Fruit fly (Drosophila melanogaster): ENCODE results near the gene RIOK2.

Gene RIOK2

dm6 chr3R:25247379-25247869 lies 18.2 kb upstream of the RIOK2 start, which contains the start of the genes RpS27 and Nup37:
Gene RpS27 (minus strand): TSS chr3R:25247514.
Gene Nup37 (plus strand): TSS chr3R:25247658.
- TF ChIP-seq CTCF (optimal IDR thresholded peaks at IDR 0.05) (peak in 1 of 2 experiments; percentile 31), CG8478 (optimal IDR thresholded peaks at IDR 0.05) (no peak)

DNA sequence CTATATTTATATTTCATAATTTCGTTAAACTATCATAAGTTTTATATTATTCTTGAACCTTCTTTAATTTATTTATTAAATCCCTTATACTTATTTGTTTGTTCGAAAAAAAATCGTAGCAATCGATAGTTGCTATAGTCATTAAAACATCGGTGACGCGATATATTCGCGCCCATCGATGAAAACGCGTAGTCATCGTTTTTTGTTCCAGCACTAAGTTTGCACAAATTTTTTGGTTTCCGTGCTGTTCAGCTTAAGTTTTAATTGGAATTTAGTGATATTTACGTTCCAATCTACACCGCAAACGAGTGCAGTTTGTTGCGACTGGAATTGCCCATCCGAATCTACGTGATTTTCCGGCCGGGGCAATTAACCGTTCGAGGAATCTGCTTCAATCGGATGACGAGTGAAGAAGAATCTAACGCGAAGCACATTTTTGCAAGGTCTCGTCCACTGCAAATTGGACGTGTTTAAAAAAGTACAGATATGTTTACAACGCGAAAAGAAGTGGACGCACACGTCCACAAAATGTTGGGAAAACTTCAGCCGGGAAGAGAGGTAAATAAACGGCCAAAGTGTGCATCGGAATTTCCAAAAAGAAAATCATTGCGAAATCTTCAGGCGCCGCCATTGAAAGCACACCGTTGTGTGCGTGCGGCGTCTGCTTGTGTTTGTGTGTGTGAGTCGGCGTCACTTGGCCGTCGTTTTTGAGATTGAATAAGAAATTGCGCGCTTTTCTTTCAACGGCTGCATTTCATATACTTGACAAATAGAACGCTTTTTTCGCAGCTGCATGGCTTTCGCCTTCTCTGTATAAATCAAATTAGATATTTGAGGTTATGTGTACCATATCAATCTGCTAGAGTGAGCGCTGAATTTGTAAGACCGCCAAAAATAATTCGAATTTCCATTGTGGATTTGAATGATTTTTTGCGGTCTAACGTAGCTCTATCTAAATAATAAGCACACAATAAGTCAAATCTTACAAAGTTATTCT lies 16.2 kb upstream of the RIOK2 start, which contains the start of gene Nup358:
TSS of gene Nup358 (plus strand) at position 204 of the 997 bp plus-strand sequence.
- TF ChIP-seq CG8478 (optimal IDR thresholded peaks at IDR 0.05), result no peak
- TF ChIP-seq CTCF (optimal IDR thresholded peaks at IDR 0.05), result peak; percentile 8 to 30

- peak; percentile 7 to 17 for TF ChIP-seq CTCF (optimal IDR thresholded peaks at IDR 0.05)
- TF ChIP-seq CG8478 (optimal IDR thresholded peaks at IDR 0.05), result no peak
Observed at dm6 chr3R:25258628-25259240, 6.9 kb upstream of the RIOK2 start, which contains the start of gene CG11857. Gene CG11857 (plus strand): TSS chr3R:25258898.

dm6 chr3R:25260670-25261069 lies 5.0 kb upstream of the RIOK2 start:
- no peak for TF ChIP-seq CTCF (optimal IDR thresholded peaks at IDR 0.05)
- no peak for TF ChIP-seq CG8478 (optimal IDR thresholded peaks at IDR 0.05)

- TF ChIP-seq CTCF (optimal IDR thresholded peaks at IDR 0.05), result no peak
- TF ChIP-seq CG8478 (optimal IDR thresholded peaks at IDR 0.05), result no peak
Observed at dm6 chr3R:25262322-25262761, 3.3 kb upstream of the RIOK2 start, which contains the start of the genes Kdsr and CG11858. Gene Kdsr (minus strand): TSS chr3R:25262498. Gene CG11858 (plus strand): TSS chr3R:25262741.

dm6 chr3R:25266751-25267150 lies 1.1 kb downstream of the RIOK2 start:
- TF ChIP-seq CTCF (optimal IDR thresholded peaks at IDR 0.05), result no peak
- TF ChIP-seq CG8478 (optimal IDR thresholded peaks at IDR 0.05), result no peak

DNA sequence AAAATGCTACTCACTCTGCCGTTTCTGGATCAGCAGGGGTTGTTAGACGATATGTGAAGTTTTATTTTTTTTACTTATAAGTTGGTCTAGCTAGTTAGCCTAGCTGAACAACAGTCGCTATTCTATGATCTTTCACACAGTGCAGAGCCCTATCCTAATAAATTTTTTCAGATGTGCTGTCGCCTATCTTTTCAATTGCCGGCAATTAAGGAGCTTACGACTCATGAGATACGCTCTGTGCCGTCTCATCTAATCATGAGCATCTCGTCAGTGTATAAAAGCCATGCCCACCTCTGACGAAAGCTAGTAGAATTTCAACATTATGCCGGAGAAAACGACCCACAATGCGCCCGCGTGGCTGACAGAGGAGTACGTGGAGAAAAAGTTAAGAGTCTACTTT lies 4.3 kb downstream of the RIOK2 start, which contains the start of the genes CG11889 and CG11891:
TSS of gene CG11889 (plus strand) at position 301 of the 400 bp plus-strand sequence.
TSS of gene CG11891 (plus strand) at position 301 of the 400 bp plus-strand sequence.
- TF ChIP-seq CG8478 (optimal IDR thresholded peaks at IDR 0.05) (no peak), CTCF (optimal IDR thresholded peaks at IDR 0.05) (no peak)

- no peak for TF ChIP-seq CTCF (optimal IDR thresholded peaks at IDR 0.05)
- TF ChIP-seq CG8478 (optimal IDR thresholded peaks at IDR 0.05), result no peak
Observed at dm6 chr3R:25273537-25273936, 7.9 kb downstream of the RIOK2 start, which contains the start of gene CG11878. Gene CG11878 (plus strand): TSS chr3R:25273837.

DNA sequence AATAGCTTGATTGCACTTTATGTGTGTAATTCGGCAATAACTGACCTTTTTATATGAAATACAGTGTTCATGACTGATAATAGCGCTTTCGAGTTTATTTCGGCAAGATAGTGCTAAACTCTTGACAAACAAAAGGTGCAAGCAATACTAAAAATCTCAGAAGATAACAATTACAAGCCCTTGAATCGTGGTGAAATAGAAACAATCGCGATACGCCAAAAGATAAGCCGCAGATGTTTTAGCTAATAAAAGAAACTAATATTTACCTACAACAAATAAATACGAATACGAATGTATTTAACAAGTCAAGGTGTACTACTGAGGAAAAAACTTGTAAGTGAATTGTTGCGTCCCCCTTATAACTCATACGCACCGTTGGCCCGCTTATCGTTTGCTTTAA lies 9.6 kb downstream of the RIOK2 start:
- TF ChIP-seq CTCF (optimal IDR thresholded peaks at IDR 0.05) (no peak), CG8478 (optimal IDR thresholded peaks at IDR 0.05) (no peak)

DNA sequence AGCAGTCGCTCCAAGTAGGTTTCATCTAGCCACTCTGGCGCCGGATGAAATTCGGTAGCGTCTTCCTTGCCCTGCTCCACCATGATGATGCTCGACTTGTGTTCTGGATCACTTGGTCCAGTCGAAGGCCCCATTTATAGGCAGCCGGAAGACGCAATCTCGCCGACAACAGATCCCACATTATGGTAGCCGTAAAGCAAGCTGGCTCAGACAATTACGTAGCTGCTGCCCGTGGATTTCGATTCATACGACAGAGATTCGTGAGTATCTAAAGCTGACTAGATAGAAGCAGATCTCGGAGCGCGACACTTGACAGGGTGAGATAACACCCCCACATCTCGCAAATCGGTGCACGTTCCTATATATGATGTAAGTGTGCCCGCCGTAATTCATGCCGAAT lies 11.5 kb downstream of the RIOK2 start, which contains the start of gene CG10513:
TSS of gene CG10513 (minus strand) at position 101 of the 400 bp plus-strand sequence.
- TF ChIP-seq CTCF (optimal IDR thresholded peaks at IDR 0.05), result no peak
- no peak for TF ChIP-seq CG8478 (optimal IDR thresholded peaks at IDR 0.05)

- TF ChIP-seq CG8478 (optimal IDR thresholded peaks at IDR 0.05) (no peak), CTCF (optimal IDR thresholded peaks at IDR 0.05) (no peak)
Observed at dm6 chr3R:25279796-25280350, 14.2 kb downstream of the RIOK2 start, which contains the start of gene CG10514. Gene CG10514 (minus strand): TSS chr3R:25279846.

DNA sequence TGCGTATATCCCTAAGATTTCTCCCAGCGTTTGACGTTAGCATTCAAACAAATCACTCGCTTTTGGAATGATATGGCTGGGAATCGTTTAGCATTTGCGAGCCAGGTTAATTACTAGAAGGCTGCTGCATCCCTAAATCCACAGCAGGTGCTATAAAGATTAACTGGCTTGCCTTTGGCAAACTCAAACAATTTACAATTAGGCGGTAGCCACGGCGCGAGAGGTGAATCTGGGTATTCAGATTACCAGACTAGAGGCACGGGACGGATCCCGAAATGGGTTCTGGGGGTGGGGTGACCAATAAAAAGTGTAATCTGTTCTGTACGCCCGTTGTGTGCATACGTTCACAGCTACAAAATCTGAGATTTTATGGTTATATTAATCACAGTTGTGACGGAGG lies 15.5 kb downstream of the RIOK2 start, which contains the start of gene CG11892:
TSS of gene CG11892 (plus strand) at position 384 of the 400 bp plus-strand sequence.
- TF ChIP-seq CG8478 (optimal IDR thresholded peaks at IDR 0.05), result no peak
- no peak for TF ChIP-seq CTCF (optimal IDR thresholded peaks at IDR 0.05)

- no peak for TF ChIP-seq CG8478 (optimal IDR thresholded peaks at IDR 0.05)
- TF ChIP-seq CTCF (optimal IDR thresholded peaks at IDR 0.05), result no peak
Observed at dm6 chr3R:25283209-25283670, 17.6 kb downstream of the RIOK2 start, which contains the start of gene CG31300. Gene CG31300 (plus strand): TSS chr3R:25283620.

- TF ChIP-seq CTCF (optimal IDR thresholded peaks at IDR 0.05), result no peak
- TF ChIP-seq CG8478 (optimal IDR thresholded peaks at IDR 0.05), result no peak
Observed at dm6 chr3R:25285173-25285572, 19.5 kb downstream of the RIOK2 start, which contains the start of gene CG31104. Gene CG31104 (plus strand): TSS chr3R:25285473.

Data from S2 (cell line).